Fruit fly (Drosophila melanogaster): ENCODE results near the gene CG14259.

The CG14259 gene

dm6 chr3R:27135692-27136641, 41.6 kb downstream of the CG14259 start:
- TF ChIP-seq insv (optimal IDR thresholded peaks at IDR 0.05) (no peak), h (optimal IDR thresholded peaks at IDR 0.05) (no peak), Myc (optimal IDR thresholded peaks at IDR 0.05) (no peak), psq (optimal IDR thresholded peaks at IDR 0.05) (no peak), ttk (optimal IDR thresholded peaks at IDR 0.05) (no peak), Sin3A (optimal IDR thresholded peaks at IDR 0.05) (no peak)

- TF ChIP-seq Myc (optimal IDR thresholded peaks at IDR 0.05) (no peak), insv (optimal IDR thresholded peaks at IDR 0.05) (no peak), Sin3A (optimal IDR thresholded peaks at IDR 0.05) (no peak), ttk (optimal IDR thresholded peaks at IDR 0.05) (no peak), psq (optimal IDR thresholded peaks at IDR 0.05) (no peak), h (optimal IDR thresholded peaks at IDR 0.05) (no peak)
Measured at dm6 chr3R:27137914-27138323, 43.6 kb downstream of the CG14259 start.

dm6 chr3R:27138700-27139099, 44.4 kb downstream of the CG14259 start:
- no peak for TF ChIP-seq psq (optimal IDR thresholded peaks at IDR 0.05)
- no peak for TF ChIP-seq insv (optimal IDR thresholded peaks at IDR 0.05)
- no peak for TF ChIP-seq h (optimal IDR thresholded peaks at IDR 0.05)
- no peak for TF ChIP-seq Myc (optimal IDR thresholded peaks at IDR 0.05)
- TF ChIP-seq ttk (optimal IDR thresholded peaks at IDR 0.05): no peak
- no peak for TF ChIP-seq Sin3A (optimal IDR thresholded peaks at IDR 0.05)

dm6 chr3R:27139963-27140362, 45.6 kb downstream of the CG14259 start:
- TF ChIP-seq ttk (optimal IDR thresholded peaks at IDR 0.05) (no peak), Myc (optimal IDR thresholded peaks at IDR 0.05) (no peak), insv (optimal IDR thresholded peaks at IDR 0.05) (no peak), Sin3A (optimal IDR thresholded peaks at IDR 0.05) (no peak), h (optimal IDR thresholded peaks at IDR 0.05) (no peak), psq (optimal IDR thresholded peaks at IDR 0.05) (no peak)
